Worm (Caenorhabditis elegans) whole organism, L2 larva: ENCODE results near the gene lact-4.

Experiments used
- C34F6.9 ChIP-seq: fragments of 150-350 bp; optimal IDR thresholded peaks from 2 replicates; lab custom pipeline; 2014; ENCODE audit warnings: missing biosample characterization, missing genetic modification characterization
- F13H6.1 ChIP-seq: sonication (generic microtip); optimal IDR thresholded peaks from 2 replicates; lab custom pipeline; 2016; ENCODE audit warnings: missing genetic modification characterization, missing compliant biosample characterization
- R02D3.7 ChIP-seq: fragments of 150-350 bp; optimal IDR thresholded peaks from 2 replicates; lab custom pipeline; 2014; ENCODE audit warnings: missing biosample characterization, missing genetic modification characterization
- ZK546.5 ChIP-seq: sonication (generic microtip); optimal IDR thresholded peaks from 2 replicates; lab custom pipeline; 2017; ENCODE audit warnings: missing biosample characterization, missing genetic modification characterization
- alr-1 ChIP-seq: fragments of 150-350 bp; optimal IDR thresholded peaks from 2 replicates; lab custom pipeline; 2014; ENCODE audit warnings: missing biosample characterization, missing genetic modification characterization
- aly-2 ChIP-seq: fragments of 150-350 bp; optimal IDR thresholded peaks from 2 replicates; lab custom pipeline; 2014; ENCODE audit warnings: missing biosample characterization, missing genetic modification characterization
- ama-1 ChIP-seq: fragments of 150-350 bp; optimal IDR thresholded peaks from 2 replicates; lab custom pipeline; 2018; ENCODE audit warnings: inconsistent platforms
- blmp-1 ChIP-seq: sonication (generic microtip); optimal IDR thresholded peaks from 2 replicates; lab custom pipeline; 2017; ENCODE audit warnings: missing genetic modification characterization, mild to moderate bottlenecking, missing compliant biosample characterization, antibody characterized with exemption, moderate library complexity; ENCODE audit not compliant: insufficient read depth
- ceh-16 ChIP-seq: fragments of 150-350 bp; optimal IDR thresholded peaks from 2 replicates; lab custom pipeline; 2014; ENCODE audit warnings: missing biosample characterization, missing genetic modification characterization
- ceh-82 ChIP-seq: fragments of 150-350 bp; optimal IDR thresholded peaks from 2 replicates; lab custom pipeline; 2014; ENCODE audit warnings: missing biosample characterization, missing genetic modification characterization
- crh-2 ChIP-seq: sonication (generic microtip); optimal IDR thresholded peaks from 2 replicates; lab custom pipeline; 2017; ENCODE audit warnings: missing biosample characterization, missing genetic modification characterization
- dmd-4 ChIP-seq: sonication (generic microtip); optimal IDR thresholded peaks from 2 replicates; lab custom pipeline; 2017; ENCODE audit warnings: missing biosample characterization, missing genetic modification characterization
- egl-27 ChIP-seq: sonication (generic microtip); optimal IDR thresholded peaks from 3 replicates; lab custom pipeline; 2017; ENCODE audit warnings: missing biosample characterization, missing genetic modification reagents, missing genetic modification characterization
- elt-1 ChIP-seq: fragments of 150-350 bp; optimal IDR thresholded peaks from 2 replicates; lab custom pipeline; 2014; ENCODE audit warnings: missing biosample characterization, missing genetic modification characterization
- elt-3 ChIP-seq: sonication (generic microtip); optimal IDR thresholded peaks from 2 replicates; lab custom pipeline; 2017; ENCODE audit warnings: missing biosample characterization, missing genetic modification characterization
- fos-1 ChIP-seq: fragments of 150-350 bp; optimal IDR thresholded peaks from 2 replicates; lab custom pipeline; 2014; ENCODE audit warnings: missing biosample characterization, missing genetic modification characterization
- gmeb-1 ChIP-seq: fragments of 150-350 bp; optimal IDR thresholded peaks from 2 replicates; lab custom pipeline; 2014; ENCODE audit warnings: missing biosample characterization, missing genetic modification characterization
- lin-39 ChIP-seq: fragments of 150-350 bp; optimal IDR thresholded peaks from 2 replicates; lab custom pipeline; 2014; ENCODE audit warnings: missing biosample characterization, missing genetic modification reagents, missing genetic modification characterization
- lsy-2 ChIP-seq, 2 experiments: fragments of 150-350 bp in 1 of 2; sonication (generic microtip) in 1 of 2; optimal IDR thresholded peaks; 2 replicates each; lab custom pipeline; 2014 to 2017; ENCODE audit warnings: missing biosample characterization in 2 of 2, missing genetic modification characterization in 2 of 2
- mbf-1 ChIP-seq: sonication (generic microtip); optimal IDR thresholded peaks from 2 replicates; lab custom pipeline; 2017; ENCODE audit warnings: missing biosample characterization, missing genetic modification characterization
- mdl-1 ChIP-seq, 2 experiments: fragments of 150-350 bp in 1 of 2; sonication (generic microtip) in 1 of 2; optimal IDR thresholded peaks; 2 replicates each; lab custom pipeline; 2017; ENCODE audit warnings: missing biosample characterization in 2 of 2, missing genetic modification characterization in 2 of 2
- nhr-10 ChIP-seq: sonication (generic microtip); optimal IDR thresholded peaks from 2 replicates; lab custom pipeline; 2017; ENCODE audit warnings: missing biosample characterization, missing genetic modification characterization
- nhr-12 ChIP-seq: fragments of 150-350 bp; optimal IDR thresholded peaks from 2 replicates; lab custom pipeline; 2014; ENCODE audit warnings: missing biosample characterization, missing genetic modification characterization
- nhr-129 ChIP-seq: fragments of 150-350 bp; optimal IDR thresholded peaks from 2 replicates; lab custom pipeline; 2014; ENCODE audit warnings: missing biosample characterization, missing genetic modification characterization
- nhr-23 ChIP-seq: fragments of 150-350 bp; optimal IDR thresholded peaks from 2 replicates; lab custom pipeline; 2014; ENCODE audit warnings: missing biosample characterization, missing genetic modification reagents, missing genetic modification characterization
- nhr-25 ChIP-seq: fragments of 150-350 bp; sonication (generic microtip); optimal IDR thresholded peaks from 3 replicates; lab custom pipeline; 2014; ENCODE audit warnings: missing biosample characterization, missing genetic modification characterization
- nhr-77 ChIP-seq: fragments of 150-350 bp; optimal IDR thresholded peaks from 2 replicates; lab custom pipeline; 2014; ENCODE audit warnings: missing biosample characterization, missing genetic modification characterization
- peb-1 ChIP-seq: fragments of 150-350 bp; optimal IDR thresholded peaks from 2 replicates; lab custom pipeline; 2014; ENCODE audit warnings: missing biosample characterization, missing genetic modification characterization
- sem-4 ChIP-seq: fragments of 150-350 bp; optimal IDR thresholded peaks from 2 replicates; lab custom pipeline; 2014; ENCODE audit warnings: missing biosample characterization, missing genetic modification reagents, missing genetic modification characterization
- skn-1 ChIP-seq: sonication (generic microtip); optimal IDR thresholded peaks from 2 replicates; lab custom pipeline; 2017; ENCODE audit warnings: missing biosample characterization, missing genetic modification characterization
- sma-9 ChIP-seq, 2 experiments: fragments of 150-350 bp in 1 of 2; sonication (generic microtip) in 1 of 2; optimal IDR thresholded peaks; 2 replicates each; lab custom pipeline; 2014 to 2016; ENCODE audit warnings: missing genetic modification characterization in 2 of 2, mild to moderate bottlenecking in 1 of 2, missing biosample characterization in 1 of 2, missing compliant biosample characterization in 1 of 2, missing genetic modification reagents in 1 of 2, moderate library complexity in 1 of 2
- snpc-4 ChIP-seq: fragments of 150-350 bp; optimal IDR thresholded peaks from 2 replicates; lab custom pipeline; 2014; ENCODE audit warnings: missing biosample characterization, missing genetic modification characterization
- unc-39 ChIP-seq: fragments of 150-350 bp; optimal IDR thresholded peaks from 2 replicates; lab custom pipeline; 2014; ENCODE audit warnings: missing biosample characterization, missing genetic modification characterization
- unc-62 ChIP-seq: fragments of 150-350 bp; optimal IDR thresholded peaks from 2 replicates; lab custom pipeline; 2014; ENCODE audit warnings: missing biosample characterization, missing genetic modification reagents, missing genetic modification characterization
- ztf-1 ChIP-seq: fragments of 200-800 bp; sonication (Bioruptor generic); conservative IDR thresholded peaks from 2 replicates; pipeline ENCODE4 v1.3.6; 2022; ENCODE audit warnings: missing genetic modification characterization, missing compliant biosample characterization
- ztf-11 ChIP-seq: sonication (generic microtip); optimal IDR thresholded peaks from 2 replicates; lab custom pipeline; 2017; ENCODE audit warnings: missing biosample characterization, missing genetic modification characterization
- ztf-4 ChIP-seq: fragments of 150-350 bp; optimal IDR thresholded peaks from 2 replicates; lab custom pipeline; 2014; ENCODE audit warnings: missing biosample characterization, missing genetic modification characterization

lact-4 gene

ce11 chrII:8481731-8482253 is 1.5 kb upstream of the lact-4 start, which contains the start of gene M05D6.5:
Gene M05D6.5 (minus strand): TSS chrII:8482203.
- TF ChIP-seq C34F6.9 (no peak), nhr-10 (no peak), ama-1 (lab: Kevin White, UChicago) (peak; percentile 20), ztf-4 (tag; lab: Kevin White, UChicago) (peak; percentile 67), F13H6.1 (tag; lab: Kevin White, UChicago) (no peak), unc-62 (GFP tag; lab: Kevin White, UChicago) (no peak), dmd-4 (tag; lab: Kevin White, UChicago) (no peak)

- TF ChIP-seq nhr-129 (tag; lab: Kevin White, UChicago) (peak; percentile 29), sma-9 (GFP tag; optimal IDR thresholded peaks at IDR 0.05; lab: Kevin White, UChicago) (peak; percentile 68), sma-9 (tag; optimal IDR thresholded peaks at IDR 0.05; lab: Kevin White, UChicago) (no peak), lsy-2 (tag; optimal IDR thresholded peaks at IDR 0.05; lab: Kevin White, UChicago) (peak in 1 of 2 experiments; percentile 24), ztf-4 (tag; lab: Kevin White, UChicago) (peak; percentile 58), mbf-1 (tag; lab: Kevin White, UChicago) (no peak), C34F6.9 (peak; percentile 41), F13H6.1 (tag; lab: Kevin White, UChicago) (peak; percentile 4), blmp-1 (tag; lab: Kevin White, UChicago) (no peak), unc-39 (tag; lab: Kevin White, UChicago) (no peak), R02D3.7 (tag; lab: Kevin White, UChicago) (no peak), fos-1 (tag; lab: Kevin White, UChicago) (peak; percentile 5), crh-2 (tag; lab: Kevin White, UChicago) (peak; percentile 2)
Measured at ce11 chrII:8481033-8481708, 893 bp upstream of the lact-4 start.

DNA sequence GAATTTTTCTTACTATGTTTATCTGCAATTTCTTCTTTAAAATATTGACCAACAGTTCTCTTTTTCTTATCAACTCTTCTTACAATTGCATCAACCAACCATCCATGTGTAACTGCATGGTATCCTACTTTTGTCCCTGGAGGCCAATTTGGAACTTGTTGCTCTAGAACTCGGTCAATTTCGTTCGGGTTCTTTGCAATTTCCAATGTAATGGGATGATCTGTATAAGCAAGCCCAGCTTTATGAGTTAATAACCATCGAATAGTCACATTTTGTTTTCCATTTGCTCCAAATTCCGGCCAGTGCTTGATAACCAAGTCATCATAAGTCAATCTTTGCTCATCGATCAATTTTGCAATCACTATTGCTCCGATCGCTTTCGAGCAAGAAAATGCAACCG is 941 bp downstream of the lact-4 start:
- TF ChIP-seq nhr-77 (tag; lab: Kevin White, UChicago) (no peak), ama-1 (lab: Kevin White, UChicago) (peak; percentile 70), dmd-4 (tag; lab: Kevin White, UChicago) (no peak), snpc-4 (tag; lab: Kevin White, UChicago) (no peak)
- TF ChIP-seq, all 48 proteins: peak for 1

ce11 chrII:8475306-8475822 is 4.9 kb downstream of the lact-4 start, which contains the start of the genes M05D6.1 and M05D6.3:
Gene M05D6.1 (minus strand): TSS chrII:8475406.
Gene M05D6.3 (plus strand): TSS chrII:8475772.
- TF ChIP-seq ceh-82 (tag; lab: Kevin White, UChicago), result no peak
- TF ChIP-seq ZK546.5 (tag; lab: Kevin White, UChicago), result no peak
- no peak for TF ChIP-seq nhr-12 (tag; lab: Kevin White, UChicago)
- no peak for TF ChIP-seq egl-27 (tag; lab: Kevin White, UChicago)
- TF ChIP-seq nhr-77 (tag; lab: Kevin White, UChicago), result no peak
- TF ChIP-seq nhr-10, result no peak
- no peak for TF ChIP-seq ztf-1 (GFP tag; lab: Robert Waterston, UW)
- TF ChIP-seq C34F6.9, result no peak
- TF ChIP-seq alr-1, result no peak
- TF ChIP-seq aly-2 (tag; lab: Kevin White, UChicago), result no peak
- TF ChIP-seq mdl-1 (tag; optimal IDR thresholded peaks at IDR 0.05; lab: Kevin White, UChicago), result no peak
- TF ChIP-seq lin-39 (tag; lab: Kevin White, UChicago), result no peak
- no peak for TF ChIP-seq peb-1 (tag; lab: Kevin White, UChicago)
- TF ChIP-seq gmeb-1 (tag; lab: Kevin White, UChicago), result no peak
- no peak for TF ChIP-seq R02D3.7 (tag; lab: Kevin White, UChicago)
- TF ChIP-seq sem-4 (tag; lab: Kevin White, UChicago), result no peak
- no peak for TF ChIP-seq ama-1 (lab: Kevin White, UChicago)

- TF ChIP-seq nhr-25 (no peak), nhr-129 (tag; lab: Kevin White, UChicago) (no peak), elt-3 (tag; lab: Kevin White, UChicago) (no peak), ceh-16 (tag; lab: Kevin White, UChicago) (no peak), ztf-11 (tag; lab: Kevin White, UChicago) (no peak), nhr-23 (tag; lab: Kevin White, UChicago) (no peak), elt-1 (no peak), mbf-1 (tag; lab: Kevin White, UChicago) (no peak), ceh-82 (tag; lab: Kevin White, UChicago) (no peak), nhr-10 (no peak), ama-1 (lab: Kevin White, UChicago) (no peak), skn-1 (tag; lab: Kevin White, UChicago) (no peak), R02D3.7 (tag; lab: Kevin White, UChicago) (no peak)
Measured at ce11 chrII:8472916-8473315, 7.4 kb downstream of the lact-4 start.
